Worm (Caenorhabditis elegans) whole organism, L2 larva: ENCODE results near the gene Y105C5B.8.

Experiments
- mbf-1 ChIP-seq: sonication (generic microtip); optimal IDR thresholded peaks from 2 replicates; lab custom pipeline; 2017; ENCODE audit warnings: missing biosample characterization, missing genetic modification characterization
- nhr-21 ChIP-seq: fragments of 150-350 bp; optimal IDR thresholded peaks from 2 replicates; lab custom pipeline; 2014; ENCODE audit warnings: missing biosample characterization, missing genetic modification characterization
- nhr-25 ChIP-seq: fragments of 150-350 bp; sonication (generic microtip); optimal IDR thresholded peaks from 3 replicates; lab custom pipeline; 2014; ENCODE audit warnings: missing biosample characterization, missing genetic modification characterization
- sem-4 ChIP-seq: fragments of 150-350 bp; optimal IDR thresholded peaks from 2 replicates; lab custom pipeline; 2014; ENCODE audit warnings: missing biosample characterization, missing genetic modification reagents, missing genetic modification characterization
- sma-3 ChIP-seq: sonication (generic microtip); optimal IDR thresholded peaks from 2 replicates; lab custom pipeline; 2016; ENCODE audit warnings: missing genetic modification reagents, missing genetic modification characterization, missing compliant biosample characterization
- snpc-4 ChIP-seq: fragments of 150-350 bp; optimal IDR thresholded peaks from 2 replicates; lab custom pipeline; 2014; ENCODE audit warnings: missing biosample characterization, missing genetic modification characterization
- ztf-1 ChIP-seq: fragments of 200-800 bp; sonication (Bioruptor generic); conservative IDR thresholded peaks from 2 replicates; pipeline ENCODE4 v1.3.6; 2022; ENCODE audit warnings: missing genetic modification characterization, missing compliant biosample characterization

The Y105C5B.8 gene

DNA sequence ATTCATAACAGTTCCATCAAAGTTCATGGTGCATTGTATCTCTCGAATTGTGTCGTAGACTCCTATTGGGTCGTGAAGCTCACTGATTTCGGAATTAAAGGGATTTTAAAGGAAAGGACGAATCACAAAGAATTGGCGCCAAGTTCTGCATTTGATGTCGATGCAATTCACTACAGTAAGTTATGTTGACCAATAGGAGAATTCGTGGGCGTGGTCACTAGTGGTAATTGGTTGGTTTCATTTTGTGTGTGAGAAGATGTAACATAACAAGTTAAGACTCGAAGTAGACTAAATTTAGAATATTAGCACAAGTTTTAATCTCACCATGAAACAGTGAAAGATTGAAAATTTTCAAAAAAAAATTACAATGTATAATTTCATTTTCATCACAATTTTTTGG lies 48.4 kb downstream of the Y105C5B.8 start:
- TF ChIP-seq nhr-21 (no peak), sem-4 (tag; lab: Kevin White, UChicago) (no peak), ztf-1 (no peak), mbf-1 (tag; lab: Kevin White, UChicago) (no peak), nhr-25 (tag; lab: Kevin White, UChicago) (no peak), snpc-4 (tag; lab: Kevin White, UChicago) (no peak), sma-3 (GFP tag; lab: Kevin White, UChicago) (no peak)
